Worm (Caenorhabditis elegans) whole organism, midembryonic: ENCODE measurements around the gene B0454.8.

ENCODE experiments used
- klf-2 ChIP-seq: fragments of 200-800 bp; sonication (Bioruptor generic); conservative IDR thresholded peaks from 2 replicates; pipeline ENCODE4 v1.3.6; 2022; ENCODE audit warnings: missing genetic modification reagents, missing genetic modification characterization, missing compliant biosample characterization
- med-1 ChIP-seq: sonication (generic microtip); optimal IDR thresholded peaks from 2 replicates; lab custom pipeline; 2017; ENCODE audit warnings: missing genetic modification characterization, mild to moderate bottlenecking, missing compliant biosample characterization, antibody characterized with exemption, missing genetic modification reagents; ENCODE audit not compliant: insufficient read depth
- tab-1 ChIP-seq: fragments of 200-800 bp; sonication (Bioruptor generic); IDR thresholded peaks from 2 replicates; pipeline ENCODE4 v1.3.6; 2022; ENCODE audit warnings: missing genetic modification characterization, missing compliant biosample characterization

ce11 chrII:2992300-2992699 lies 51.0 kb downstream of the B0454.8 start:
- TF ChIP-seq tab-1 (GFP tag; lab: Robert Waterston, UW) = no peak
- TF ChIP-seq klf-2 (GFP tag; lab: Robert Waterston, UW) = no peak
- TF ChIP-seq med-1 (GFP tag; lab: Kevin White, UChicago) = no peak
